Worm (Caenorhabditis elegans): ENCODE results near the gene dhcr-24.

DNA sequence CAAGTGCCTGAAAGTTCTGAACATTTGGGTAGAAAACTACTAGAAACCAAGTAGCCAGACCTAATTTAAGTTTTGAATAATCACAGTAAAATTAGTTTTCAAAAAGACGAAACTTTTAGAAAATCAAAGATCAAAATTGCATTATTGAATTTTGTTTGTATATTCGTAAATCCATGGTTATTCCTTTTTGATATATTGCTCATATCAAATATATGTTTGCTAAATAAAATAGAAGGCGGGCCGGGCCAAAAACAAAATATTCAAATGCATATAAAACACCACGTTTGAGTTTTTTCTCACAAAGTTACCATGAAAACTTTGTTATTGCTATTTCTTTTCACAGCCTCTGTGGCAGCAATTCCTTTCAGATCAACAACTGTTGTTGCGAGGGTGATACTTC, 13.5 kb upstream of the dhcr-24 start, which contains the start of gene ttr-42:
- TF ChIP-seq ama-1 (optimal IDR thresholded peaks at IDR 0.05), result no peak
- no peak for TF ChIP-seq ama-1 (GFP tag; optimal IDR thresholded peaks at IDR 0.05)
- TF ChIP-seq unc-130 (GFP tag; optimal IDR thresholded peaks at IDR 0.05), result no peak
- TF ChIP-seq nfya-1 (tag; optimal IDR thresholded peaks at IDR 0.05; ENCODE audit: borderline replicate concordance, insufficient read depth), result no peak
- no peak for TF ChIP-seq Y53F4B.3 (GFP tag; IDR thresholded peaks at IDR 0.05)
- no peak for TF ChIP-seq nhr-90 (tag; optimal IDR thresholded peaks at IDR 0.05)
- no peak for TF ChIP-seq repo-1 (tag; optimal IDR thresholded peaks at IDR 0.05)
- no peak for TF ChIP-seq cebp-1 (GFP tag; IDR thresholded peaks at IDR 0.05)
- no peak for TF ChIP-seq cebp-1 (tag; optimal IDR thresholded peaks at IDR 0.05)
- TF ChIP-seq D2030.7 (GFP tag; IDR thresholded peaks at IDR 0.05), result no peak
- no peak for TF ChIP-seq ztf-28 (GFP tag; IDR thresholded peaks at IDR 0.05)
- no peak for TF ChIP-seq gei-17 (GFP tag; optimal IDR thresholded peaks at IDR 0.05)
- no peak for TF ChIP-seq rec-8 (tag; optimal IDR thresholded peaks at IDR 0.05)
